Fruit fly (Drosophila melanogaster) whole organism, adult: ENCODE results near the gene Proc.

Experiments
- CG11617 ChIP-seq: fragments of 200-800 bp; sonication (Bioruptor generic); optimal IDR thresholded peaks from 2 replicates; lab custom pipeline; 2017; ENCODE audit warnings: mild to moderate bottlenecking, missing biosample characterization, missing genetic modification reagents, missing genetic modification characterization
- CG14711 ChIP-seq: fragments of 200-800 bp; sonication (Bioruptor generic); optimal IDR thresholded peaks from 2 replicates; lab custom pipeline; 2018; ENCODE audit warnings: missing biosample characterization, mild to moderate bottlenecking, missing genetic modification characterization, moderate library complexity
- CG1620 ChIP-seq: fragments of 200-800 bp; sonication (Bioruptor generic); optimal IDR thresholded peaks from 2 replicates; lab custom pipeline; 2016; ENCODE audit warnings: missing biosample characterization, missing genetic modification characterization
- CG5204 ChIP-seq: fragments of 200-800 bp; sonication (Bioruptor generic); optimal IDR thresholded peaks from 2 replicates; lab custom pipeline; 2016; ENCODE audit warnings: missing biosample characterization, missing genetic modification characterization
- CG7045 ChIP-seq: fragments of 200-800 bp; sonication (Bioruptor generic); optimal IDR thresholded peaks from 2 replicates; lab custom pipeline; 2017; ENCODE audit warnings: missing biosample characterization, mild to moderate bottlenecking, missing genetic modification characterization
- Clk ChIP-seq: fragments of 200-800 bp; sonication (Bioruptor generic); optimal IDR thresholded peaks from 2 replicates; lab custom pipeline; 2017; ENCODE audit warnings: missing biosample characterization, missing genetic modification characterization
- Crg-1 ChIP-seq: fragments of 200-800 bp; sonication (Bioruptor generic); optimal IDR thresholded peaks from 2 replicates; lab custom pipeline; 2016; ENCODE audit warnings: missing biosample characterization, missing genetic modification characterization
- cic ChIP-seq: fragments of 200-800 bp; sonication (Bioruptor generic); optimal IDR thresholded peaks from 2 replicates; lab custom pipeline; 2017; ENCODE audit warnings: missing biosample characterization, mild to moderate bottlenecking, missing genetic modification characterization, moderate library complexity
- cnc ChIP-seq, 2 experiments: fragments of >200 bp; optimal IDR thresholded peaks; 2 replicates each; lab custom pipeline; 2017
- kay ChIP-seq: fragments of 200-800 bp; sonication (Bioruptor generic); peaks from one replicate; lab custom pipeline; 2016; ENCODE audit warnings: missing biosample characterization, missing genetic modification characterization, borderline replicate concordance

- peak; percentile 63 for TF ChIP-seq CG1620 (GFP tag; lab: Kevin White, UChicago)
- no peak for TF ChIP-seq CG5204 (GFP tag; lab: Kevin White, UChicago)
- TF ChIP-seq Crg-1 (GFP tag; lab: Kevin White, UChicago): peak; percentile 32
- TF ChIP-seq kay: no peak
- TF ChIP-seq cic (GFP tag; lab: Kevin White, UChicago): peak; percentile 13
- TF ChIP-seq CG7045 (GFP tag; lab: Kevin White, UChicago): peak; percentile 12
- peak; percentile 20 for TF ChIP-seq CG14711 (tag; lab: Kevin White, UChicago)
- TF ChIP-seq CG11617 (GFP tag; lab: Kevin White, UChicago): peak; percentile 50
- TF ChIP-seq Clk: no peak
- TF ChIP-seq cnc (optimal IDR thresholded peaks at IDR 0.05; lab: Kevin White, UChicago): no peak
These were observed 49.9 kb downstream of the Proc start for dm6 chr2L:7821279-7821848.
